Fruit fly (Drosophila melanogaster) whole organism, embryonic: ENCODE data around the gene Nf-YA.

Source experiments
- ATbp ChIP-seq: fragments of 200-800 bp; sonication (Bioruptor generic); optimal IDR thresholded peaks from 2 replicates; lab custom pipeline; 2017; ENCODE audit warnings: missing biosample characterization, mild to moderate bottlenecking, missing genetic modification characterization, missing genetic modification reagents
- CG10209 ChIP-seq: fragments of 200-800 bp; sonication (Bioruptor generic); optimal IDR thresholded peaks from 3 replicates; lab custom pipeline; 2017; ENCODE audit warnings: missing biosample characterization, mild to moderate bottlenecking, missing genetic modification characterization, missing genetic modification reagents
- CG10979 ChIP-seq: fragments of 200-800 bp; sonication (Bioruptor generic); optimal IDR thresholded peaks from 2 replicates; lab custom pipeline; 2018; ENCODE audit warnings: missing biosample characterization, mild to moderate bottlenecking, missing genetic modification characterization, moderate library complexity
- CG11247 ChIP-seq: fragments of 200-800 bp; sonication (Bioruptor generic); IDR thresholded peaks from 2 replicates; pipeline ENCODE4 v1.3.6; 2022; ENCODE audit warnings: missing biosample characterization, missing genetic modification characterization
- CG11723 ChIP-seq: fragments of 200-800 bp; sonication (Bioruptor generic); optimal IDR thresholded peaks from 2 replicates; lab custom pipeline; 2017; ENCODE audit warnings: missing biosample characterization, mild to moderate bottlenecking, missing genetic modification characterization
- CG12769 ChIP-seq: fragments of 200-800 bp; sonication (Bioruptor generic); optimal IDR thresholded peaks from 2 replicates; lab custom pipeline; 2019; ENCODE audit warnings: missing biosample characterization, mild to moderate bottlenecking, missing genetic modification characterization, moderate library complexity
- CG13287 ChIP-seq: fragments of 200-800 bp; sonication (Bioruptor generic); IDR thresholded peaks from 2 replicates; pipeline ENCODE4 v1.3.6; 2022; ENCODE audit warnings: missing biosample characterization, missing genetic modification characterization; ENCODE audit not compliant: partially characterized antibody
- CG15514 ChIP-seq: fragments of 200-800 bp; sonication (Bioruptor generic); optimal IDR thresholded peaks from 3 replicates; lab custom pipeline; 2017; ENCODE audit warnings: missing biosample characterization, missing genetic modification characterization, mild to moderate bottlenecking, moderate library complexity, missing genetic modification reagents
- CG16779 ChIP-seq: fragments of 200-800 bp; sonication (Bioruptor generic); IDR thresholded peaks from 2 replicates; pipeline ENCODE4 v1.3.6; 2022; ENCODE audit warnings: missing biosample characterization, missing genetic modification characterization
- CG17385 ChIP-seq: fragments of 200-800 bp; sonication (Bioruptor generic); optimal IDR thresholded peaks from 3 replicates; lab custom pipeline; 2018; ENCODE audit warnings: missing biosample characterization, mild to moderate bottlenecking, missing genetic modification characterization
- CG2712 ChIP-seq: fragments of 200-800 bp; optimal IDR thresholded peaks from 3 replicates; lab custom pipeline; 2019; ENCODE audit warnings: missing biosample characterization, mild to moderate bottlenecking, missing genetic modification characterization, moderate library complexity
- CG30403 ChIP-seq: fragments of 200-800 bp; sonication (Bioruptor generic); optimal IDR thresholded peaks from 3 replicates; lab custom pipeline; 2016; ENCODE audit warnings: missing biosample characterization, missing genetic modification characterization
- CG31224 ChIP-seq: fragments of 200-800 bp; sonication (Bioruptor generic); IDR thresholded peaks from 2 replicates; pipeline ENCODE4 v1.3.6; 2022; ENCODE audit warnings: missing biosample characterization, missing genetic modification characterization
- CG34376 ChIP-seq: fragments of 200-800 bp; sonication (Bioruptor generic); optimal IDR thresholded peaks from 2 replicates; lab custom pipeline; 2018; ENCODE audit warnings: missing biosample characterization, mild to moderate bottlenecking, missing genetic modification characterization
- CG5180 ChIP-seq: fragments of 200-800 bp; sonication (Bioruptor generic); optimal IDR thresholded peaks from 3 replicates; lab custom pipeline; 2017; ENCODE audit warnings: missing biosample characterization, missing genetic modification characterization, mild to moderate bottlenecking, moderate library complexity, missing genetic modification reagents
- CG6272 ChIP-seq: fragments of 200-800 bp; sonication (Bioruptor generic); IDR thresholded peaks from 2 replicates; pipeline ENCODE4 v1.3.6; 2022; ENCODE audit warnings: missing biosample characterization, missing genetic modification characterization
- CG6791 ChIP-seq: fragments of 200-800 bp; sonication (Bioruptor generic); IDR thresholded peaks from 3 replicates; pipeline ENCODE4 v1.3.6; 2022; ENCODE audit warnings: missing biosample characterization, missing genetic modification characterization; ENCODE audit not compliant: partially characterized antibody
- CG6854 ChIP-seq: fragments of 200-800 bp; sonication (Bioruptor generic); optimal IDR thresholded peaks from 3 replicates; lab custom pipeline; 2017; ENCODE audit warnings: missing biosample characterization, mild to moderate bottlenecking, missing genetic modification characterization
- CG7786 ChIP-seq: fragments of 200-800 bp; sonication (Bioruptor generic); optimal IDR thresholded peaks from 2 replicates; lab custom pipeline; 2016; ENCODE audit warnings: missing biosample characterization, missing genetic modification characterization
- CG7928 ChIP-seq: fragments of 200-800 bp; sonication (Bioruptor generic); optimal IDR thresholded peaks from 2 replicates; lab custom pipeline; 2017; ENCODE audit warnings: missing biosample characterization, mild to moderate bottlenecking, missing genetic modification characterization
- CG7987 ChIP-seq: fragments of 200-800 bp; sonication (Bioruptor generic); optimal IDR thresholded peaks from 2 replicates; lab custom pipeline; 2018; ENCODE audit warnings: missing biosample characterization, mild to moderate bottlenecking, missing genetic modification characterization, moderate library complexity
- CG8924 ChIP-seq: fragments of 200-800 bp; optimal IDR thresholded peaks from 3 replicates; lab custom pipeline; 2019; ENCODE audit warnings: missing biosample characterization, mild to moderate bottlenecking, missing genetic modification characterization, moderate library complexity
- CG9609 ChIP-seq: fragments of 200-800 bp; sonication (Bioruptor generic); optimal IDR thresholded peaks from 3 replicates; lab custom pipeline; 2016; ENCODE audit warnings: missing biosample characterization, missing genetic modification characterization
- Dip2 ChIP-seq: fragments of 200-800 bp; sonication (Bioruptor generic); IDR thresholded peaks from 2 replicates; pipeline ENCODE4 v1.3.6; 2022; ENCODE audit warnings: missing biosample characterization, missing genetic modification characterization
- Elba2 ChIP-seq: fragments of 200-800 bp; sonication (Bioruptor generic); optimal IDR thresholded peaks from 3 replicates; lab custom pipeline; 2016; ENCODE audit warnings: missing biosample characterization, missing genetic modification characterization
- Jarid2 ChIP-seq: fragments of 200-800 bp; sonication (Bioruptor generic); optimal IDR thresholded peaks from 3 replicates; lab custom pipeline; 2017; ENCODE audit warnings: mild to moderate bottlenecking, missing biosample characterization, missing genetic modification reagents, missing genetic modification characterization
- Kr ChIP-seq: fragments of 200-800 bp; sonication (Bioruptor generic); optimal IDR thresholded peaks from 2 replicates; lab custom pipeline; 2017; ENCODE audit warnings: missing biosample characterization, mild to moderate bottlenecking, missing genetic modification characterization
- Myb ChIP-seq: fragments of 200-800 bp; sonication (Bioruptor generic); optimal IDR thresholded peaks from 2 replicates; lab custom pipeline; 2016; ENCODE audit warnings: missing biosample characterization, missing genetic modification characterization
- Sox102F ChIP-seq: fragments of 200-800 bp; sonication (Bioruptor generic); optimal IDR thresholded peaks from 2 replicates; lab custom pipeline; 2018; ENCODE audit warnings: missing biosample characterization, mild to moderate bottlenecking, missing genetic modification characterization, moderate library complexity
- az2 ChIP-seq: fragments of 200-800 bp; sonication (Bioruptor generic); optimal IDR thresholded peaks from 3 replicates; lab custom pipeline; 2016; ENCODE audit warnings: missing biosample characterization, missing genetic modification characterization
- cg ChIP-seq: fragments of 200-800 bp; sonication (Bioruptor generic); optimal IDR thresholded peaks from 3 replicates; lab custom pipeline; 2019; ENCODE audit warnings: missing biosample characterization, mild to moderate bottlenecking, missing genetic modification characterization, moderate library complexity
- croc ChIP-seq: fragments of 200-800 bp; sonication (Bioruptor generic); conservative IDR thresholded peaks from 3 replicates; pipeline ENCODE4 v1.3.6; 2022; ENCODE audit warnings: missing biosample characterization, missing genetic modification characterization
- dmrt11E ChIP-seq: fragments of 200-800 bp; sonication (Bioruptor generic); optimal IDR thresholded peaks from 3 replicates; lab custom pipeline; 2018; ENCODE audit warnings: missing biosample characterization, mild to moderate bottlenecking, missing genetic modification characterization, moderate library complexity
- dpn ChIP-seq, 2 experiments: fragments of 200-800 bp; sonication (Bioruptor generic); optimal IDR thresholded peaks; 3 replicates each; lab custom pipeline; 2016; ENCODE audit warnings: missing biosample characterization in 2 of 2, missing genetic modification characterization in 2 of 2
- fd3F ChIP-seq: fragments of 200-800 bp; sonication (Bioruptor generic); optimal IDR thresholded peaks from 2 replicates; lab custom pipeline; 2018; ENCODE audit warnings: missing biosample characterization, mild to moderate bottlenecking, missing genetic modification characterization, moderate library complexity
- fru ChIP-seq: fragments of >200 bp; optimal IDR thresholded peaks from 2 replicates; lab custom pipeline; 2017
- ftz-f1 ChIP-seq: fragments of 200-800 bp; sonication (Bioruptor generic); optimal IDR thresholded peaks from 2 replicates; lab custom pipeline; 2016; ENCODE audit warnings: missing biosample characterization, missing genetic modification characterization
- ham ChIP-seq: fragments of 200-800 bp; sonication (Bioruptor generic); IDR thresholded peaks from 2 replicates; pipeline ENCODE4 v1.3.6; 2022; ENCODE audit warnings: missing biosample characterization, missing genetic modification characterization
- nerfin-2 ChIP-seq: fragments of 200-800 bp; sonication (Bioruptor generic); IDR thresholded peaks from 2 replicates; pipeline ENCODE4 v1.3.6; 2022; ENCODE audit warnings: missing biosample characterization, missing genetic modification characterization; ENCODE audit not compliant: partially characterized antibody
- nom ChIP-seq: fragments of 200-800 bp; sonication (Bioruptor generic); optimal IDR thresholded peaks from 2 replicates; lab custom pipeline; 2017; ENCODE audit warnings: missing biosample characterization, missing genetic modification characterization, mild to moderate bottlenecking, moderate library complexity, missing genetic modification reagents
- row ChIP-seq: fragments of 200-800 bp; sonication (Bioruptor generic); IDR thresholded peaks from 3 replicates; pipeline ENCODE4 v1.3.6; 2022; ENCODE audit warnings: missing biosample characterization, missing genetic modification characterization
- scrt ChIP-seq: fragments of 200-800 bp; sonication (Bioruptor generic); optimal IDR thresholded peaks from 2 replicates; lab custom pipeline; 2018; ENCODE audit warnings: missing biosample characterization, mild to moderate bottlenecking, missing genetic modification characterization, moderate library complexity
- shn ChIP-seq: fragments of 200-800 bp; sonication (Bioruptor generic); optimal IDR thresholded peaks from 3 replicates; lab custom pipeline; 2016; ENCODE audit warnings: missing biosample characterization, missing genetic modification characterization
- sr ChIP-seq: fragments of 200-800 bp; sonication (Bioruptor generic); IDR thresholded peaks from 3 replicates; pipeline ENCODE4 v1.3.6; 2022; ENCODE audit warnings: missing biosample characterization, missing genetic modification characterization
- sug ChIP-seq: fragments of 200-800 bp; optimal IDR thresholded peaks from 2 replicates; lab custom pipeline; 2019; ENCODE audit warnings: missing biosample characterization, mild to moderate bottlenecking, missing genetic modification characterization, moderate library complexity
- toy ChIP-seq: fragments of 200-800 bp; sonication (Bioruptor generic); IDR thresholded peaks from 2 replicates; pipeline ENCODE4 v1.3.6; 2022; ENCODE audit warnings: missing biosample characterization, missing genetic modification characterization
- ttk ChIP-seq: fragments of 200-800 bp; sonication (Bioruptor generic); IDR thresholded peaks from 2 replicates; pipeline ENCODE4 v2.1.2; 2022; ENCODE audit warnings: missing biosample characterization, missing genetic modification characterization
- unc-4 ChIP-seq: fragments of 200-800 bp; sonication (Bioruptor generic); IDR thresholded peaks from 2 replicates; pipeline ENCODE4 v1.3.6; 2022; ENCODE audit warnings: missing biosample characterization, missing genetic modification characterization; ENCODE audit not compliant: partially characterized antibody
- vvl ChIP-seq: fragments of 200-800 bp; sonication (Bioruptor generic); IDR thresholded peaks from 2 replicates; pipeline ENCODE4 v1.3.6; 2022; ENCODE audit warnings: missing biosample characterization, missing genetic modification characterization
- wek ChIP-seq: fragments of 200-800 bp; sonication (Bioruptor generic); optimal IDR thresholded peaks from 3 replicates; lab custom pipeline; 2018; ENCODE audit warnings: missing biosample characterization, mild to moderate bottlenecking, missing genetic modification characterization, moderate library complexity

Nf-YA gene

DNA sequence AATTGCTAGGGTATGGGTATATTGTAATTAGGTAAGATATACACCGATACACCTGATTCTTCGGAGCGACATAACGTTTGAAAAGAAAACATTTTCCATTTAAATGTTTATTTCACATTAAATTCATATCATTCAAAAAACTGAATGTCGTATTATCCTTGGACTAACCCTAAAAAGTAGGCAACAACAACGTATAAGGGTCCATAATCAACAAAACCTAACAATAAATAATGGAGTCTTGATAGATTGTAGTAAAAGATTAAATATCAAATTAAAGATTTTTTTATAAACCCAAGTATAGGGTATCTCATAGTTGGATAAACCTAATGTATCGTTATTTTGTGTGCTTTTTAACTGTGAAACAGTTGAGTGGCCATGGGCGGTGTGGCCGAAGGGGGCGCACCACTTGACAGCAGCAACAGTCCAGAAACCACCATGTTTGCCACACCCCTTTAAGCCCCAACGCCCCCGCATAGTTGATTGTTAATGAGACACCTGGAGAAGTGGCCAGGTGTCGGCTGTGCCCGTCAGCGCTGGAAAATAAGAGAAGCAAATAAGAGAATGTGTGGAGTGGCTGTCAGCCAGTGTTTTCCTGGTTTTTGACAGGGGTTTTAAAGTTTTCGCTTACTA, 26.3 kb upstream of the Nf-YA start (continued):
- no peak for TF ChIP-seq CG5180 (GFP tag; lab: Kevin White, UChicago)
- peak; percentile 35; the same call in 2 of the 3 replicates for TF ChIP-seq row
- peak; percentile 36 for TF ChIP-seq CG30403 (GFP tag; lab: Kevin White, UChicago)
- TF ChIP-seq dpn (GFP tag; optimal IDR thresholded peaks at IDR 0.05; lab: Kevin White, UChicago) = peak; percentile 16 to 33
- no peak for TF ChIP-seq CG11247 (GFP tag; lab: Robert Waterston, UW)
- TF ChIP-seq CG10209 (GFP tag; lab: Kevin White, UChicago) = peak; percentile 17
- no peak for TF ChIP-seq nom (GFP tag; lab: Kevin White, UChicago)
- TF ChIP-seq ham = no peak
- TF ChIP-seq ATbp (GFP tag; lab: Kevin White, UChicago) = peak; percentile 7
- no peak for TF ChIP-seq croc
- TF ChIP-seq CG6854 (GFP tag; lab: Kevin White, UChicago) = peak; percentile 45
- TF ChIP-seq ttk = no peak
- no peak for TF ChIP-seq CG13287 (GFP tag; lab: Robert Waterston, UW)
- no peak for TF ChIP-seq unc-4 (GFP tag; lab: Robert Waterston, UW)
- TF ChIP-seq vvl = 0 out of 2 replicates have a peak, but pooled peaks have one; percentile 9
- TF ChIP-seq CG11723 = peak; percentile 31
- peak; percentile 34 for TF ChIP-seq CG2712 (tag; lab: Kevin White, UChicago)
- no peak for TF ChIP-seq CG17385 (GFP tag; lab: Kevin White, UChicago)
- TF ChIP-seq CG10979 (tag; lab: Kevin White, UChicago) = peak; percentile 42
- peak; percentile 50 for TF ChIP-seq Sox102F (GFP tag; lab: Kevin White, UChicago)
- TF ChIP-seq CG9609 (GFP tag; lab: Kevin White, UChicago) = peak; percentile 11
- no peak for TF ChIP-seq sr (GFP tag; lab: Robert Waterston, UW)
- no peak for TF ChIP-seq CG6791 (GFP tag; lab: Robert Waterston, UW)
- no peak for TF ChIP-seq CG34376 (GFP tag; lab: Kevin White, UChicago)
- TF ChIP-seq CG8924 (tag; lab: Kevin White, UChicago) = peak; percentile 27
- no peak for TF ChIP-seq Myb (GFP tag; lab: Kevin White, UChicago)
- no peak for TF ChIP-seq CG7987 (GFP tag; lab: Kevin White, UChicago)
- TF ChIP-seq sug (tag; lab: Kevin White, UChicago) = no peak
- TF ChIP-seq cg = no peak
- peak; percentile 11 for TF ChIP-seq scrt (GFP tag; lab: Kevin White, UChicago)
- TF ChIP-seq Dip2 (GFP tag; lab: Robert Waterston, UW) = no peak
- TF ChIP-seq shn = peak; percentile 15
- no peak for TF ChIP-seq wek
- TF ChIP-seq CG12769 (tag; lab: Kevin White, UChicago) = peak; percentile 27
- no peak for TF ChIP-seq fd3F (GFP tag; lab: Kevin White, UChicago)
- 0 out of 2 replicates have a peak, but pooled peaks have one; percentile 31 for TF ChIP-seq CG16779 (GFP tag; lab: Robert Waterston, UW)
- no peak for TF ChIP-seq az2 (GFP tag; lab: Kevin White, UChicago)
- no peak for TF ChIP-seq nerfin-2
- no peak for TF ChIP-seq toy (GFP tag; lab: Robert Waterston, UW)
- peak; percentile 13 for TF ChIP-seq CG7786
- TF ChIP-seq CG6272 (GFP tag; lab: Robert Waterston, UW) = no peak
- TF ChIP-seq Jarid2 = peak; percentile 11
- TF ChIP-seq Kr = no peak
- no peak for TF ChIP-seq CG7928 (GFP tag; lab: Kevin White, UChicago)
- TF ChIP-seq Elba2 = no peak
- no peak for TF ChIP-seq dmrt11E (tag; lab: Kevin White, UChicago)
- peak; percentile 3 for TF ChIP-seq CG15514 (GFP tag; lab: Kevin White, UChicago)
- TF ChIP-seq CG31224 (GFP tag; lab: Robert Waterston, UW) = no peak
- no peak for TF ChIP-seq fru (lab: Kevin White, UChicago)
- TF ChIP-seq ftz-f1 (GFP tag; lab: Kevin White, UChicago) = no peak
